Worm (Caenorhabditis elegans): ENCODE measurements around the gene W04B5.5.

W04B5.5 gene

ce11 chrIII:2419504-2419903, 1.5 kb upstream of the W04B5.5 start:
- no peak for TF ChIP-seq nhr-23 (tag; optimal IDR thresholded peaks at IDR 0.05)
- TF ChIP-seq nhr-6 (tag; optimal IDR thresholded peaks at IDR 0.05) = no peak
- TF ChIP-seq ztf-4 (tag; optimal IDR thresholded peaks at IDR 0.05) = no peak
- TF ChIP-seq fos-1 (tag; optimal IDR thresholded peaks at IDR 0.05) = no peak
- TF ChIP-seq nhr-77 (tag; optimal IDR thresholded peaks at IDR 0.05) = no peak
- TF ChIP-seq mdl-1 (tag; optimal IDR thresholded peaks at IDR 0.05) = no peak
- TF ChIP-seq nhr-25 (tag; optimal IDR thresholded peaks at IDR 0.05) = no peak
- no peak for TF ChIP-seq elt-1 (tag; optimal IDR thresholded peaks at IDR 0.05)
- no peak for TF ChIP-seq snpc-4 (tag; optimal IDR thresholded peaks at IDR 0.05)
- TF ChIP-seq lin-39 (tag; optimal IDR thresholded peaks at IDR 0.05) = no peak
- TF ChIP-seq blmp-1 (tag; optimal IDR thresholded peaks at IDR 0.05; ENCODE audit: insufficient read depth) = no peak
- no peak for TF ChIP-seq nhr-21 (tag; optimal IDR thresholded peaks at IDR 0.05)
- no peak for TF ChIP-seq alr-1 (tag; optimal IDR thresholded peaks at IDR 0.05)
- TF ChIP-seq ztf-1 (GFP tag; conservative IDR thresholded peaks at IDR 0.05) = no peak
- TF ChIP-seq ceh-16 (tag; optimal IDR thresholded peaks at IDR 0.05) = no peak

ce11 chrIII:2418981-2419380, 972 bp upstream of the W04B5.5 start:
- TF ChIP-seq unc-62 (GFP tag; optimal IDR thresholded peaks at IDR 0.05) (no peak), lin-13 (GFP tag; optimal IDR thresholded peaks at IDR 0.05) (no peak), nhr-77 (tag; optimal IDR thresholded peaks at IDR 0.05) (no peak), mdl-1 (tag; optimal IDR thresholded peaks at IDR 0.05) (no peak), nhr-25 (tag; optimal IDR thresholded peaks at IDR 0.05) (no peak), dmd-4 (tag; optimal IDR thresholded peaks at IDR 0.05) (no peak)

- TF ChIP-seq nhr-23 (tag; optimal IDR thresholded peaks at IDR 0.05) (no peak), R02D3.7 (tag; optimal IDR thresholded peaks at IDR 0.05) (no peak), snpc-4 (tag; optimal IDR thresholded peaks at IDR 0.05) (no peak), fos-1 (tag; optimal IDR thresholded peaks at IDR 0.05) (no peak), unc-55 (GFP tag; optimal IDR thresholded peaks at IDR 0.05) (no peak), mbf-1 (tag; optimal IDR thresholded peaks at IDR 0.05) (no peak), ZK546.5 (tag; optimal IDR thresholded peaks at IDR 0.05) (no peak), F13H6.1 (tag; optimal IDR thresholded peaks at IDR 0.05) (no peak), zag-1 (tag; optimal IDR thresholded peaks at IDR 0.05) (no peak), nhr-237 (tag; optimal IDR thresholded peaks at IDR 0.05) (no peak), lin-39 (tag; optimal IDR thresholded peaks at IDR 0.05) (no peak)
Measured at ce11 chrIII:2410925-2411450, 7.0 kb downstream of the W04B5.5 start, which contains the start of gene mrpl-30. TSS of gene mrpl-30 (minus strand) at chrIII:2410975.

DNA sequence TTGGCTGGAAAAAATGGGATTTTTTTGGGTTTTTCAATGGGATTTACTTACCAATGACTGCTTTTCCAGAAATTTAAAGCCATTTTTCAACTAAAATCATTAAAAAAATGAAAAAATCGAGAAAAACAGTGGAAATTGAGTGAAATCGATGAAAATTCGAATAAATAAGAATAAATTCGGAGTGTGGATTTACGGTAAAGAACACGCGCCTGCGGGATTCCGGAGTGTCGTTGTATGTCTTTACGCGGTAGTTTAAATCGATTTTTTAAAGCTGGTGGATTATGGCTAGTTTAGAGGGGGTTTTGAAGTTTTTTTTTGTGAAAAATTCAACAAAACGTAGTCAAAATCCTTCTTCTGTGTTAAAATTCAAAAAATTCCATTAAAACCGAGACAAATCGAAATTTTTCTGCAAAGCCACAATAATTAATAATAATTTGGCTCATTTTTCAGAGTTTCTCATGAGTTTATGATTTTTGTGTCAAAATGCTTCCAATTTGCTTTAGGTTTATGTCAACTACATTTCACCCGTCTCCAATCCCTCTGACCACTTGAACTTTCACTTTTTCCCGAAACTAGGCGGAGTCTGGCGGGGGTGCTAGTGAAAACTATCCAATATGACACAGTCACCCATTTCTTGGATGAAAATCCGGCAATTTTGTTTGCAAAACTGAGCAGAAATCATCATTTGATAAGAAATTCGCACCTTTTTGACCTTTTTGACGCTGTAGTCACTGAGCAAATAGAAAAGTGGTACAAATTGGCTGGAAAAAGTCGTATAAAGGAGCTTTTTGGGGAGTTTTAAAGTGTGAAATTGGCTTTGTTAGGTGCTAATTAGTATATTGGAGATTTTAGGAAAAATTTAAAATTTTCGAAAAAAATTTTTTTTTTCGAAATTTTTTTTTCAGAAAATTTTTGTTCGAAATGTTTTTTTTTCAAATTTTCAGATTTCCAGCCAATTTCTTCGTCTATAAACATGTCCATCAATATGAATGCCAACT, 16.6 kb downstream of the W04B5.5 start, which contains the start of the genes cic-1 and strm-1:
Gene cic-1, minus strand, starts transcription at position 96 of the 998 bp plus-strand sequence.
Gene strm-1, plus strand, starts transcription at position 945 of the 998 bp plus-strand sequence.
- TF ChIP-seq skn-1 (tag; optimal IDR thresholded peaks at IDR 0.05) (no peak), lin-11 (tag; optimal IDR thresholded peaks at IDR 0.05) (no peak), elt-3 (tag; optimal IDR thresholded peaks at IDR 0.05) (no peak), nhr-11 (tag; optimal IDR thresholded peaks at IDR 0.05) (no peak), unc-55 (GFP tag; optimal IDR thresholded peaks at IDR 0.05) (peak; percentile 82), egl-27 (tag; optimal IDR thresholded peaks at IDR 0.05) (no peak), nhr-237 (tag; optimal IDR thresholded peaks at IDR 0.05) (no peak), nhr-23 (tag; optimal IDR thresholded peaks at IDR 0.05) (no peak), ZK546.5 (tag; optimal IDR thresholded peaks at IDR 0.05) (no peak), gmeb-1 (tag; optimal IDR thresholded peaks at IDR 0.05) (peak; percentile 94), ceh-82 (tag; optimal IDR thresholded peaks at IDR 0.05) (no peak), mab-5 (tag; optimal IDR thresholded peaks at IDR 0.05) (peak; percentile 10), elt-1 (tag; optimal IDR thresholded peaks at IDR 0.05) (no peak), lin-39 (tag; optimal IDR thresholded peaks at IDR 0.05) (no peak), nhr-77 (tag; optimal IDR thresholded peaks at IDR 0.05) (no peak), crh-2 (tag; optimal IDR thresholded peaks at IDR 0.05) (peak; percentile 59), sem-4 (tag; optimal IDR thresholded peaks at IDR 0.05) (peak; percentile 19), nhr-25 (tag; optimal IDR thresholded peaks at IDR 0.05) (peak; percentile 10), R02D3.7 (tag; optimal IDR thresholded peaks at IDR 0.05) (peak; percentile 98), nhr-129 (tag; optimal IDR thresholded peaks at IDR 0.05) (peak; percentile 14), ztf-4 (tag; optimal IDR thresholded peaks at IDR 0.05) (no peak), ztf-1 (GFP tag; conservative IDR thresholded peaks at IDR 0.05) (no peak), nhr-10 (tag; optimal IDR thresholded peaks at IDR 0.05) (no peak), ama-1 (optimal IDR thresholded peaks at IDR 0.05) (no peak), Y55F3AM.14 (GFP tag; optimal IDR thresholded peaks at IDR 0.05) (no peak), C34F6.9 (tag; optimal IDR thresholded peaks at IDR 0.05) (peak; percentile 63), ceh-16 (tag; optimal IDR thresholded peaks at IDR 0.05) (peak; percentile 7), nhr-6 (tag; optimal IDR thresholded peaks at IDR 0.05) (peak; percentile 10), blmp-1 (tag; optimal IDR thresholded peaks at IDR 0.05; ENCODE audit: insufficient read depth) (peak; percentile 57), alr-1 (tag; optimal IDR thresholded peaks at IDR 0.05) (no peak), fos-1 (tag; optimal IDR thresholded peaks at IDR 0.05) (no peak), aly-2 (tag; optimal IDR thresholded peaks at IDR 0.05) (no peak), ztf-11 (tag; optimal IDR thresholded peaks at IDR 0.05) (no peak), nhr-21 (tag; optimal IDR thresholded peaks at IDR 0.05) (no peak), mdl-1 (tag; optimal IDR thresholded peaks at IDR 0.05) (no peak), zag-1 (tag; optimal IDR thresholded peaks at IDR 0.05) (no peak)
